Fruit fly (Drosophila melanogaster) whole organism: Measurements from ENCODE around the gene CG13810.

Source experiments
- CG8478 ChIP-seq: fragments of >200 bp; optimal IDR thresholded peaks from 2 replicates; lab custom pipeline; 2018; ENCODE audit warnings: inconsistent platforms
- Dll ChIP-seq: fragments of >200 bp; optimal IDR thresholded peaks from 2 replicates; lab custom pipeline; 2017
- EcR ChIP-seq, 2 experiments: fragments of >200 bp; optimal IDR thresholded peaks; 2 replicates each; lab custom pipeline; 2017; ENCODE audit warnings: missing biosample characterization in 2 of 2, missing genetic modification characterization in 2 of 2, missing genetic modification reagents in 2 of 2
- pan ChIP-seq: fragments of >200 bp; optimal IDR thresholded peaks from 2 replicates; lab custom pipeline; 2017
- psq ChIP-seq: fragments of >200 bp; optimal IDR thresholded peaks from 2 replicates; lab custom pipeline; 2017
- usp ChIP-seq: fragments of >200 bp; optimal IDR thresholded peaks from 2 replicates; lab custom pipeline; 2017; ENCODE audit warnings: missing biosample characterization, missing genetic modification characterization, mixed read lengths

CG13810 gene

DNA sequence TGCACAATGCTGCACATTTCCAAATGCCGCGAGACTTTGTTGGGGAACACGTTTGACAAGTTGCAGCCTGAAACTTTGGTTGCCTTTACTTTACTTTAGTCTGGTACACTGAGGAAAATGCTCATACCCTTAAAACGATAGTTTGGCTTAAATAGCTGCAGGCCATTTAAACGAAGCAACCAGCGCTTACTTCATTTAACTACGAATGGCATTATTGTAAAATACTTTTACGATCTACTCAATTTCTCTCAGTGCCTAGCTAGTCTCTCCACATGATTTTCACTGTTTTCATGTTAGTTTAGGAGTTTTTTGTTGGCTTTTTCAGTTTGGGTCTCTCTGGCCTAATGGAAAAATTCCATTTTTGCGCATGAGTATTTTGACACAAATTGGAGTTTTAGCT is 23.7 kb upstream of the CG13810 start:
- TF ChIP-seq CG8478 (lab: Kevin White, UChicago) (no peak), Dll (lab: Kevin White, UChicago) (no peak), pan (no peak), EcR (GFP tag; optimal IDR thresholded peaks at IDR 0.05; lab: Kevin White, UChicago) (no peak), usp (GFP tag; lab: Kevin White, UChicago) (no peak), psq (lab: Kevin White, UChicago) (no peak)

DNA sequence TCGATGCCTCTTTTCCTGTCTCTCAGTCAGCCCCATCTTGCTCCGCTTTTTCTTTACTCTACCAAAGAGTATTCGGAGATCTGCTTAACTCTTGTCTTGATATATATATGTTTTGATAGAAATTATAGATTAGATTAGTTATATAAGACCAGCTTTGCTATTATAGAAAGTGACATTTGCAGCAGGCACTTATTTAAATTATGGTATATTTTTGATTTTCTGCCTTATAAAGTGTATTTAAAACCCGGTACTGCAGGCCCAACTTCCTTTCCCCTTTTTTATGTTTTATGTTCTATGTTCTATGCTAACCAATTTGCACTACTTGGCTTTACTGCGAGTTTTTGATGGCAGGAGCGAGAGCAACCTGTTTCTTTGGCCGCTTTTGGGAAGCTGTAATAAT is 23.1 kb upstream of the CG13810 start:
- TF ChIP-seq psq (lab: Kevin White, UChicago) = no peak
- TF ChIP-seq pan = no peak
- no peak for TF ChIP-seq usp (GFP tag; lab: Kevin White, UChicago)
- TF ChIP-seq Dll (lab: Kevin White, UChicago) = no peak
- TF ChIP-seq CG8478 (lab: Kevin White, UChicago) = no peak
- TF ChIP-seq EcR (GFP tag; optimal IDR thresholded peaks at IDR 0.05; lab: Kevin White, UChicago) = no peak

DNA sequence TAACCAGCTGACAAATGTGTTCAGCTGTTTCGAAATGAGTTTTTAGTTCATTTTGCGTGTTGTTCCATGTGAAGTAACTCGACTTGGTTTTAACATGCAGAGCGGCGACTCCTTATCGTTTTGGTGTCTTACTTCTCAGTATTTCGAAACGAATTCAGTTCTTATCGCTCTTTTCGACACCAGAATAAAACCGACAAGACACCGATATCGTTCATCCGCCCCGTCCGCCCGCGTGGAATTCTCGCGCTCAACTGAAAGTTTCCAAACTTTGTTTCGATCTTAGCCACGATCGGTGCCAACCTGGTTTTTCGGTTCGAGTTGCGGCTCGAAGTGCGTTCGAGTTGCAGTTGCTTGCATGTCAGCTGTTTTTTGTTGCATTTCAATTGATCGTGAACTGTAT is 22.1 kb upstream of the CG13810 start, which contains the start of gene CG15822:
Gene CG15822, minus strand, starts transcription at position 256 of the 400 bp plus-strand sequence.
- TF ChIP-seq usp (GFP tag; lab: Kevin White, UChicago) (no peak), pan (no peak), EcR (GFP tag; optimal IDR thresholded peaks at IDR 0.05; lab: Kevin White, UChicago) (no peak), CG8478 (lab: Kevin White, UChicago) (no peak), Dll (lab: Kevin White, UChicago) (no peak), psq (lab: Kevin White, UChicago) (no peak)

DNA sequence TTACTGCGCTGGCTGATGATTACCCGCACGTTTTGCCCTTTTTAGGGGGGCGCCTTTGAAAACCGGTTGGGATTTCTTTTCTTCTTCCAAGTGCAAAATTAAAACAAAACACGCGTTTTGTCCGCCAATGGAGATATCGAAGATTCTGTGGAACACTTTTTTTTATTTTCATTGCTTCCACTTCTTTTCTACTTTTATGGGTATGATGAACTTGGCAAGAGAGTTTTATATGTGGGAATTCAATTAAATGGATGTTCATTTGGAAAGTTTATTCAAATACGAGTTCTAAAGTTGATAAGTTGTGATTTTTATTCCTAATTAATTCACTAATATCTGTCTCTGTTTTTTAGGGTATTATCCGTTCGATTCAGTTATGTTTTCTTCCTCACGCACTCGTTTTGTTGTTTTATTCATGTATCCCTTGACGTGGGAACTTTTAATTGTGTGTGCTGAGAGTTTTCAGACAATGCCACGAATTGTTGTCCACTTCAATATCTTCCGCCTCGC is 21.6 kb upstream of the CG13810 start:
- TF ChIP-seq psq (lab: Kevin White, UChicago) (no peak), pan (peak; percentile 88)

DNA sequence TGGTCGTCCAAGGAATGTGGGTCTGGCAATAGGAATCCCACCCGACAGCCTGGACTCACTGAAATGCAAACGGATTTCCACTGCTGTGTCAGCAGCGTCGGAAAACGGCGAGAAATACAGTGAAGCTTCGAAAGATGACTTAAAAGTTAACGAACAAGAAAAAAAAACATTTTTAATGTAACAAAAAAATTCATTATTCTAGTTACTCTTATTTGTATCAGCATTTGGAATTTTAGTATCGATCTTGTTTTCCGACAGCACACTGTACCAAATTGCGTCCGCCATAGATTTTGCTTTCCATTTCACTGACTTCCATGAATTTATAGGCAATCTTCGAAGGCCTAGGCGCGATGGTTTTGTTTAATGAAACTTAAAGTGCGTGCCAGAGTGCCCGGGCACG is 20.9 kb upstream of the CG13810 start:
- TF ChIP-seq EcR (GFP tag; optimal IDR thresholded peaks at IDR 0.05; lab: Kevin White, UChicago) = no peak
- no peak for TF ChIP-seq CG8478 (lab: Kevin White, UChicago)
- TF ChIP-seq pan = no peak
- TF ChIP-seq usp (GFP tag; lab: Kevin White, UChicago) = no peak
- TF ChIP-seq psq (lab: Kevin White, UChicago) = no peak
- no peak for TF ChIP-seq Dll (lab: Kevin White, UChicago)

DNA sequence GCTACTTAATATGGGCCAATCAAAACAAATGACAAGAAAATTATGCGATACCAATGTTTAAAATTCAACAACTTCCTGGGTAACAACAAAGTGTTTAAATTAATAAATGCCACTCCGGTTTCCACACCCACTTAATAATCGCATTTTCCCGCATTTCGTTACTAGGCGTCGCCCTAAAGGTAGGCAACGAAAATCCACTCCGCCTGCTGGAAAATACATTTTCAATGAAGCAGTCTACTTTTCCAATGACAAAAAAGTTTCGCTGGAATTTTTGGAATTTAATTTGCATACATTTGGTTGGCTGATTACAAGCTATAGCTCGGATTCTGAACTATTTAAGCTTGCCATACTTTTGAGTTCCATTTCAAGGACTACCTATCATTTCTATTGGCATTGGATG is 19.0 kb upstream of the CG13810 start:
- TF ChIP-seq CG8478 (lab: Kevin White, UChicago) = no peak
- no peak for TF ChIP-seq psq (lab: Kevin White, UChicago)
- no peak for TF ChIP-seq EcR (GFP tag; optimal IDR thresholded peaks at IDR 0.05; lab: Kevin White, UChicago)
- TF ChIP-seq Dll (lab: Kevin White, UChicago) = no peak

DNA sequence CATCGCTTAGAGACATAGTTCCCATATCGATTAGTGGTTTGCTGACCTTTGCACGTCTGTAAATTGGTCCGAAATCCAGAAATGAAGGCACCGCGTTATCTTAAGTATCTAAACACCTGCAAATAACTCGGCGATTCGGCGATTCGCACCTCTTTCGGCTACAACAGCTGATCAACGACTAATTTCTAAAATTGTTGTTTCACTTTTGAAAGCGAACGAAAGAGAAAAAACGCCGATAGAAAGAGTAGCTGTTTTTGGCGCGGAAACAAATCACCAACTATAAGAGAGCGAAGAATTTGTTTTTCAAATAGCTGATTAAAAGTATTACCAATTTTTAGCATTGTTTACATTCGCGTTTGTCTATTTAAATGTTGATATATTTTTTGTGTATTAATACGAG is 16.8 kb upstream of the CG13810 start, which contains the start of gene CG15879:
Gene CG15879, minus strand, starts transcription at position 155 of the 400 bp plus-strand sequence.
- no peak for TF ChIP-seq usp (GFP tag; lab: Kevin White, UChicago)
- no peak for TF ChIP-seq EcR (GFP tag; optimal IDR thresholded peaks at IDR 0.05; lab: Kevin White, UChicago)
- TF ChIP-seq psq (lab: Kevin White, UChicago) = no peak
- no peak for TF ChIP-seq pan
- TF ChIP-seq Dll (lab: Kevin White, UChicago) = no peak
- no peak for TF ChIP-seq CG8478 (lab: Kevin White, UChicago)

DNA sequence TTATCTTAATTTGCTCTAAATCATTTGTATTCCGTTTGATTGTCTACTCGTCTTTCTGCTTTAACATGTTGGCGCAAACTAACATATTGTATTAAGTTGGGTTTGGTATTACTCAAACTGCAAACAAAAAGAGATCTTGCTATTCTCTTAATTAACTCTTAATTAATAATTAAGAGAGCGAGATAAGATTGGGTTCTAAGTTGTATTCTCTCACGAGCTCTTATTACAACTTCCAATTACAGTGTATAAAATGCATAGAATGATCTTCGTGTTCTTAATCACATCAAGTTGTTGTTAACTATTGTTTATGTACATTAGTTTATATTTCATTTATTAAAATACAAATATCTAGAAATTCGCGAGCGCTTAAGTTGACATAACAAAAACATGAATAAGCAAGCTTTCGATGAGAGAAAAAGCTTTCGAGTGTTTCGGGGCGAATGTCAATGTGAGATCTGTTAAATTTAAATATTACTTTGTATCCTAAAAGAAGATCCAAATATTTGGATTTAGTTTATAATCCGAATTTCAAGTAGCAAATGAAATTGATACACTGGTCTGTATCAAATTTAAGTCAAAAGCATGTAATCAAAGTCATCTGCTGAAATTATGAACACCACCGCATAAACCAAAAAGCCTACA is 14.7 kb upstream of the CG13810 start, which contains the start of gene CG5704:
Gene CG5704, minus strand, starts transcription at position 87 of the 642 bp plus-strand sequence.
- TF ChIP-seq EcR (GFP tag; optimal IDR thresholded peaks at IDR 0.05; lab: Kevin White, UChicago) (no peak), Dll (lab: Kevin White, UChicago) (no peak), CG8478 (lab: Kevin White, UChicago) (no peak), usp (GFP tag; lab: Kevin White, UChicago) (no peak), pan (no peak), psq (lab: Kevin White, UChicago) (no peak)

DNA sequence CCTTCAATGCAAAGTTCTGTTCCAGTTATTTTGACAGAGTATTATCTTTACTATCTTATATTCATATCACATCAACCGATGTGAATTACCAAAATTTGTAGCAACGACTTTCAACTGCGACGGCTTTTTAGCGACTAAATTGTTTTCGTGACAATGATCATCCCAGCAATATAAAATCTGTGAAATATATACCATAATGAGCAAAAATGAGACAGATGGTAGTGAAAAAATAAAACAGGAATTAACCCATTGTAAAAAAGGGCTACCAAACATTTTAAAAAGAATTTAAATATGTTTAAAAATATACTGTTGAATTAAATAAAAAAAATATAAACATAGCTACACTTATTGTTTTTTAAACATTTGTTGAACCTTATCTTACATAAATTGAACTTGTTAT is 11.5 kb upstream of the CG13810 start, which contains the start of gene CG15820:
Gene CG15820, minus strand, starts transcription at position 101 of the 400 bp plus-strand sequence.
- TF ChIP-seq CG8478 (lab: Kevin White, UChicago) (no peak), Dll (lab: Kevin White, UChicago) (no peak), psq (lab: Kevin White, UChicago) (no peak), usp (GFP tag; lab: Kevin White, UChicago) (no peak), pan (no peak), EcR (GFP tag; optimal IDR thresholded peaks at IDR 0.05; lab: Kevin White, UChicago) (no peak)

DNA sequence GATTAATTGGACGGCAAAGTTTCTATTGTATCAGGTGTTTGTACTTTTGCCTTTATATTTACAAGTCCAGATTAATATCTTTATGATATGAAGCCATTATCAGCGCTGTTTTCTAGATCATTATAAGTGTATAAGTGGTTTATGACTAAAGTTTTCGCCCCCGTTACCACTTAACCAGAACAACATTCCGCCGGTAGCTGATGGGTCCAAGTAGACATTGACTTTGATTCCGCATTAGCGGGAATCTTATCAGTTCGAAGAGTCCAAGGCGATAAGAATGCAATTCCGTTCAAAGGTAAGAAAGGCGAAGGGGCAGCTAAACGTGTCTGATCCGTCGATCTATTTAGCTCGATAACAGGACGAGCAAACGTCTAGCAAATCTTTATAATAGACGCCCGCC is 5.8 kb downstream of the CG13810 start:
- TF ChIP-seq CG8478 (lab: Kevin White, UChicago) (no peak), psq (lab: Kevin White, UChicago) (no peak), Dll (lab: Kevin White, UChicago) (no peak), usp (GFP tag; lab: Kevin White, UChicago) (no peak), EcR (GFP tag; optimal IDR thresholded peaks at IDR 0.05; lab: Kevin White, UChicago) (no peak), pan (no peak)

DNA sequence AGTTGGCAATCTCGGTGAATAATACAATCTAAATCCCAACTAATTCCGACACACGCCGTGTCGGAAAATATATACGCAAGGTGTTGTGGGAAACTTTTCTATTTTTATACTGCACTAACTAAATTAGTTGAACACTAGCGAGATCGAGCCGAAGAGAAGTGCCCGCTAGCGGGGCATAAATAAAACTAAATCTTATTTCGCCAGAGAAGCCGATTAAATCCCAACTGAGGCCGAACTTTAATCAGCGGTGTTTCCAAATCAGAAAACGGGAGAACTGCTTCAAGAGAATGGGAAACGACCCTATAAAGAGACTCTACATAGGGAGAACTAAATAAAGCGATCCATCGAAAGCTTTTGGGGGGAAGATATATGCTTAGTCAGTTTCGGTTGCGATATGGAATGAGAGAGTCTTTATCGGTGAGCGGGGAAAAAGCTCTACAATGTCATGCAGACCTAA is 6.3 kb downstream of the CG13810 start, which contains the start of gene CG5707:
Gene CG5707, minus strand, starts transcription at position 228 of the 457 bp plus-strand sequence.
- TF ChIP-seq EcR (GFP tag; optimal IDR thresholded peaks at IDR 0.05; lab: Kevin White, UChicago) (no peak), CG8478 (lab: Kevin White, UChicago) (no peak)

DNA sequence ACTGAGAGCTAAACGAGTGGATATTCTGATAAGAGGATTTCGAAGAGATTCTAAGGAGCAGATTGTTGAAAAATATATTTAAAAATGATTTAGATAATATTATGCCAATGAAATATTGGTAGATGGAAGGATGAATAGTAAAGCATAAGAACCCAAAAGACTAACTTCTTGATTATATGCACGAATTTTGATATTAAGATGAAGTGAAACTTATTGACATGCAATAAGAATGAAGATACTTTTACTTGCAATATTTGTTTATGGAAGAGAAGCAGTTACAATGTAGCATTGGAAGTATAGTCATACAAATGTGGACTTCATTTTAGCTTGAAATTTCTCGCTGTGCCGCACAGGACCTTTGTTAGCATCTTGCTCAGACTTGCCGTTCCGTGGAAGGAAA is 11.0 kb downstream of the CG13810 start, which contains the start of gene CG8960:
Gene CG8960, plus strand, starts transcription at position 301 of the 400 bp plus-strand sequence.
- TF ChIP-seq pan (no peak), psq (lab: Kevin White, UChicago) (no peak), CG8478 (lab: Kevin White, UChicago) (no peak), Dll (lab: Kevin White, UChicago) (no peak), usp (GFP tag; lab: Kevin White, UChicago) (no peak), EcR (GFP tag; optimal IDR thresholded peaks at IDR 0.05; lab: Kevin White, UChicago) (no peak)
